Fruit fly (Drosophila melanogaster) whole organism, adult: ENCODE measurements around the gene ringer.

ENCODE experiments used
- CG12768 ChIP-seq: fragments of 200-800 bp; sonication (Bioruptor generic); optimal IDR thresholded peaks from 2 replicates; lab custom pipeline; 2017; ENCODE audit warnings: missing biosample characterization, missing genetic modification characterization, mild to moderate bottlenecking, moderate library complexity, missing genetic modification reagents
- CG14711 ChIP-seq: fragments of 200-800 bp; sonication (Bioruptor generic); optimal IDR thresholded peaks from 2 replicates; lab custom pipeline; 2018; ENCODE audit warnings: missing biosample characterization, mild to moderate bottlenecking, missing genetic modification characterization, moderate library complexity
- CG1620 ChIP-seq: fragments of 200-800 bp; sonication (Bioruptor generic); optimal IDR thresholded peaks from 2 replicates; lab custom pipeline; 2016; ENCODE audit warnings: missing biosample characterization, missing genetic modification characterization
- Hr96 ChIP-seq: fragments of 200-800 bp; sonication (Bioruptor generic); optimal IDR thresholded peaks from 2 replicates; lab custom pipeline; 2016; ENCODE audit warnings: missing biosample characterization, missing genetic modification characterization
- Mnt ChIP-seq: fragments of 200-800 bp; sonication (Bioruptor generic); optimal IDR thresholded peaks from 2 replicates; lab custom pipeline; 2016; ENCODE audit warnings: missing biosample characterization, mild to moderate bottlenecking, missing genetic modification characterization
- bab1 ChIP-seq: fragments of 200-800 bp; sonication (Bioruptor generic); optimal IDR thresholded peaks from 3 replicates; lab custom pipeline; 2019; ENCODE audit warnings: missing biosample characterization, mild to moderate bottlenecking, missing genetic modification characterization, moderate library complexity
- cnc ChIP-seq, 2 experiments: fragments of >200 bp; optimal IDR thresholded peaks; 2 replicates each; lab custom pipeline; 2017
- tj ChIP-seq: fragments of 200-800 bp; sonication (Bioruptor generic); optimal IDR thresholded peaks from 3 replicates; lab custom pipeline; 2017; ENCODE audit warnings: missing biosample characterization, mild to moderate bottlenecking, missing genetic modification characterization, moderate library complexity
- toe ChIP-seq: fragments of 200-800 bp; sonication (Bioruptor generic); optimal IDR thresholded peaks from 2 replicates; lab custom pipeline; 2016; ENCODE audit warnings: missing biosample characterization, missing genetic modification characterization

DNA sequence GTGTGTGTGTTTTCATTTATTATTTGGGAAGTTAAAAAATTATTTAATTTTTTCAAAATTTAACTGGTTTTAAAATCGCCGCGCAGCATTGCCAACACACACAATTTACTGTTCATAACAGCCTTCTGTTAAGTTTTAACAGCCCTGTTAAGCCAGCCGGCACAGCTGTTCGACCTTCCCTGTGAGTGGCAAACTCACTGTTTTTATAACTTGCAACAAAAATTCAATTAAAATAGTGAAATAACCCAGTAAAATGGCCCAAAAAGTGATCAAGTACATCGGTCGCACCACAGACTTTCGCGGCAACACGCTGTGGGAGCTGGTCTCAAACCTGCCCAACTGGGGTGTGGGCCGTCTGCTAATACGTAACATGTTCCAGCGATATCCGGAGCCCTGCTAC is 11.3 kb downstream of the ringer start, which contains the start of gene mRpS34:
- no peak for TF ChIP-seq CG14711 (tag; lab: Kevin White, UChicago)
- no peak for TF ChIP-seq Hr96 (GFP tag; lab: Kevin White, UChicago)
- no peak for TF ChIP-seq tj (GFP tag; lab: Kevin White, UChicago)
- no peak for TF ChIP-seq CG1620 (GFP tag; lab: Kevin White, UChicago)
- no peak for TF ChIP-seq cnc (optimal IDR thresholded peaks at IDR 0.05; lab: Kevin White, UChicago)
- TF ChIP-seq CG12768: no peak
- TF ChIP-seq Mnt (GFP tag; lab: Kevin White, UChicago): no peak
- TF ChIP-seq toe (GFP tag; lab: Kevin White, UChicago): no peak
- no peak for TF ChIP-seq bab1
